Worm (Caenorhabditis elegans) whole organism, late embryonic: ENCODE measurements around the gene C27D8.1.

Experiments used
- C08G9.2 ChIP-seq: sonication (generic microtip); optimal IDR thresholded peaks from 2 replicates; lab custom pipeline; 2016; ENCODE audit warnings: mild to moderate bottlenecking, missing genetic modification characterization, moderate library complexity, missing compliant biosample characterization
- ama-1 ChIP-seq: fragments of 150-350 bp; optimal IDR thresholded peaks from 2 replicates; lab custom pipeline; 2014
- ceh-18 ChIP-seq: sonication (generic microtip); optimal IDR thresholded peaks from 2 replicates; lab custom pipeline; 2016; ENCODE audit warnings: missing genetic modification characterization, missing compliant biosample characterization
- ceh-2 ChIP-seq: sonication (generic microtip); optimal IDR thresholded peaks from 2 replicates; lab custom pipeline; 2016; ENCODE audit warnings: missing genotype, missing genetic modification characterization, missing compliant biosample characterization
- ceh-31 ChIP-seq: sonication (generic microtip); optimal IDR thresholded peaks from 2 replicates; lab custom pipeline; 2016; ENCODE audit warnings: missing genetic modification characterization, missing compliant biosample characterization
- elt-2 ChIP-seq: sonication (generic microtip); optimal IDR thresholded peaks from 2 replicates; lab custom pipeline; 2016; ENCODE audit warnings: missing genetic modification reagents, missing genetic modification characterization, missing compliant biosample characterization
- mec-3 ChIP-seq: sonication (generic microtip); optimal IDR thresholded peaks from 2 replicates; lab custom pipeline; 2016; ENCODE audit warnings: borderline replicate concordance, missing genetic modification characterization, missing compliant biosample characterization
- nhr-11 ChIP-seq: fragments of 150-350 bp; optimal IDR thresholded peaks from 2 replicates; lab custom pipeline; 2014; ENCODE audit warnings: missing biosample characterization, missing genetic modification characterization
- nhr-232 ChIP-seq: sonication (generic microtip); optimal IDR thresholded peaks from 2 replicates; lab custom pipeline; 2016; ENCODE audit warnings: missing genetic modification characterization, missing compliant biosample characterization
- npax-4 ChIP-seq: sonication (generic microtip); optimal IDR thresholded peaks from 2 replicates; lab custom pipeline; 2016; ENCODE audit warnings: missing genetic modification characterization, missing compliant biosample characterization
- ref-2 ChIP-seq: sonication (generic microtip); optimal IDR thresholded peaks from 2 replicates; lab custom pipeline; 2016; ENCODE audit warnings: missing genetic modification characterization, missing compliant biosample characterization
- syd-9 ChIP-seq: sonication (generic microtip); optimal IDR thresholded peaks from 2 replicates; lab custom pipeline; 2016; ENCODE audit warnings: mild to moderate bottlenecking, missing genetic modification characterization, moderate library complexity, missing compliant biosample characterization
- unc-42 ChIP-seq: sonication (generic microtip); optimal IDR thresholded peaks from 2 replicates; lab custom pipeline; 2016; ENCODE audit warnings: missing genotype, missing genetic modification characterization, missing compliant biosample characterization

The C27D8.1 gene

DNA sequence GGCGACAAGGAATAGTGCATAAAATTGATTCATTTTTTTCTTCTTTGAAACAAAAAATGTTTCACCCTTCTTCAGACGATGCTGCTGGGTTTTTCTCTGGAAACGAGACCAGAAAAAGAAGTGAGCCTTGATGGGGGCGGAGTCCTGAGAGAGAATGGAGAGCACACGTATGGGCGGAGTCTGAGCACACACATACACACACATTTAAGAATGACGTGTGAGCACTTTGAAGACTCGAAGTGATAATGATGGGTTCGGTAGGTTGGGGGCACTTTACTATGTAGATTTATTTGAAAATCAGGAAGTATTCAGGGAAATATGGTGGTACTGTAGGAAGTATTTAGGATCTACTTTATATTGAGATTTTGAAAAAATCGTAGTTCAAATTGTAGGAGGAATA lies 39.8 kb downstream of the C27D8.1 start, which contains the start of gene flp-9:
Gene flp-9, minus strand, starts transcription at position 101 of the 400 bp plus-strand sequence.
- no peak for TF ChIP-seq ceh-18 (tag; lab: Kevin White, UChicago)
- no peak for TF ChIP-seq syd-9 (tag; lab: Kevin White, UChicago)
- TF ChIP-seq ama-1 (lab: Kevin White, UChicago): no peak
- TF ChIP-seq C08G9.2 (tag; lab: Kevin White, UChicago): no peak
- no peak for TF ChIP-seq ceh-2 (tag; lab: Kevin White, UChicago)
- TF ChIP-seq npax-4 (tag; lab: Kevin White, UChicago): no peak
- TF ChIP-seq ceh-31 (tag; lab: Kevin White, UChicago): no peak
- no peak for TF ChIP-seq mec-3

DNA sequence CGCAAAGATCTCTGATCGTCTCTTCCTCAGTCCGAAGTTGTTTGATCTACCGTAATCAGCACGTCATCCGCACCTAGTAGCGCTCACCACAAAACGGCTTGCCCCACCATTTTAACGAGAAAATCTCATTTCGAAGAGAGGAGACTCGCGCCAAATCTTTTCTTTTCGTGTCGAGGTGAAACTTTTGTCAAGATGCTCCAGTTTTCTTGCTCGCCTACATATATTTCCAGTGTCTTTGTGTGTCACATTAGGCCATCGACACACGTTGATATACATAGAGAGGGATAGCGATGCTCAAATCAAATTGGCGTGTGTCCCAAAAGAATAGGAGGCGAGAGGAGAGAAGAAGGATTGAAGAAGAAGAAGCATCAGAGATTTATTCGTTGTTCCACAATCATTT lies 45.2 kb downstream of the C27D8.1 start:
- TF ChIP-seq ref-2 (tag; lab: Kevin White, UChicago) (no peak), unc-42 (tag; lab: Kevin White, UChicago) (peak; percentile 90)

DNA sequence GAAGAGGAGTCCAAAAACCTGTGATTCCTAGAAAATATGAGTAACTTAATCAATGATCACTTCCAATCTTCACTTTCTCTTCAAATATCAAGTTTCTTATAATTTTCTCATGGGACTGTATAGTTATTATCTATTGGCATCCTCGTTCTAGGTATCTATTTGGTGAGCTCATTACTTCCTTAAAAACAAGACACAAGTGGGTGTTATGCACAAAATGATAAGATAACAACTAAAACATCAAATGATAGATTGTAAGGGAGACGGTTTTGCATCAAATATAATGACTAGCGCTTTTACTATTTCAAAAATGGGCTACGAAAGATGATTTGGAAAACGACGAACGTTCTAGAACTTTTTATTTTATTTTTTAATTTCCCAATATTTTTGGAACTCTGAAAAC lies 47.4 kb downstream of the C27D8.1 start, which contains the start of gene ZK897.10:
Gene ZK897.10, plus strand, starts transcription at position 285 of the 400 bp plus-strand sequence.
- TF ChIP-seq nhr-232 (tag; lab: Kevin White, UChicago) (no peak), syd-9 (tag; lab: Kevin White, UChicago) (no peak), nhr-11 (tag; lab: Kevin White, UChicago) (no peak), elt-2 (tag; lab: Kevin White, UChicago) (peak; percentile 86)
